Worm (Caenorhabditis elegans) whole organism, young adult: ENCODE measurements around the gene Y48E1C.4.

Experiments used
- B0019.2 ChIP-seq: fragments of 200-800 bp; sonication (Bioruptor generic); conservative IDR thresholded peaks from 2 replicates; pipeline ENCODE4 v1.3.6; 2022; ENCODE audit warnings: missing genetic modification reagents, missing genetic modification characterization, missing compliant biosample characterization
- F10E7.11 ChIP-seq: sonication (generic microtip); optimal IDR thresholded peaks from 2 replicates; lab custom pipeline; 2017; ENCODE audit warnings: mild to moderate bottlenecking, missing genetic modification characterization, moderate library complexity, missing compliant biosample characterization
- F23B12.7 ChIP-seq: sonication (generic microtip); optimal IDR thresholded peaks from 2 replicates; lab custom pipeline; 2017; ENCODE audit warnings: missing genetic modification characterization, mild to moderate bottlenecking, missing compliant biosample characterization, antibody characterized with exemption, moderate library complexity; ENCODE audit not compliant: insufficient read depth
- F37B4.10 ChIP-seq: fragments of 200-800 bp; sonication (Bioruptor generic); IDR thresholded peaks from 2 replicates; pipeline ENCODE4 v1.3.6; 2022; ENCODE audit warnings: missing genetic modification characterization, missing compliant biosample characterization
- F39B2.1 ChIP-seq: fragments of 200-800 bp; sonication (Bioruptor generic); IDR thresholded peaks from 2 replicates; pipeline ENCODE4 v1.3.6; 2022; ENCODE audit warnings: missing genetic modification reagents, missing genetic modification characterization, missing compliant biosample characterization
- F49E8.2 ChIP-seq: sonication (generic microtip); optimal IDR thresholded peaks from 3 replicates; lab custom pipeline; 2017; ENCODE audit warnings: missing genetic modification characterization, mild to moderate bottlenecking, missing compliant biosample characterization, antibody characterized with exemption, moderate library complexity; ENCODE audit not compliant: insufficient read depth
- Y53G8AR.9 ChIP-seq: fragments of 200-800 bp; sonication (Bioruptor generic); conservative IDR thresholded peaks from 2 replicates; pipeline ENCODE4 v1.3.6; 2022; ENCODE audit warnings: missing genetic modification reagents, missing genetic modification characterization, missing compliant biosample characterization
- Y95B8A.8 ChIP-seq: fragments of 200-800 bp; sonication (Bioruptor generic); IDR thresholded peaks from 2 replicates; pipeline ENCODE4 v1.3.6; 2022; ENCODE audit warnings: missing genetic modification reagents, missing genetic modification characterization, missing compliant biosample characterization
- aptf-3 ChIP-seq: fragments of 200-800 bp; sonication (Bioruptor generic); IDR thresholded peaks from 2 replicates; pipeline ENCODE4 v1.3.6; 2022; ENCODE audit warnings: missing genetic modification characterization, missing compliant biosample characterization
- cebp-1 ChIP-seq, 2 experiments: fragments of 200-800 bp in 1 of 2; sonication (Bioruptor generic) in 1 of 2; sonication (generic microtip) in 1 of 2; IDR thresholded peaks in 1 of 2; optimal IDR thresholded peaks in 1 of 2; 2 replicates each; pipeline versions ENCODE4 v1.3.6 to Lab custom; 2017 to 2022; ENCODE audit warnings: missing compliant biosample characterization in 2 of 2, missing genetic modification characterization in 2 of 2, mild to moderate bottlenecking in 1 of 2, missing genetic modification reagents in 1 of 2, moderate library complexity in 1 of 2
- ceh-100 ChIP-seq: fragments of 200-800 bp; sonication (Bioruptor generic); IDR thresholded peaks from 2 replicates; pipeline ENCODE4 v1.3.6; 2022; ENCODE audit warnings: missing genetic modification reagents, missing genetic modification characterization, missing compliant biosample characterization
- ceh-40 ChIP-seq: fragments of 200-800 bp; sonication (Bioruptor generic); IDR thresholded peaks from 2 replicates; pipeline ENCODE4 v1.3.6; 2022; ENCODE audit warnings: missing genetic modification characterization, missing compliant biosample characterization
- ceh-79 ChIP-seq: sonication (generic microtip); optimal IDR thresholded peaks from 2 replicates; lab custom pipeline; 2017; ENCODE audit warnings: mild to moderate bottlenecking, missing genetic modification characterization, missing compliant biosample characterization
- ceh-91 ChIP-seq: fragments of 200-800 bp; sonication (Bioruptor generic); IDR thresholded peaks from 2 replicates; pipeline ENCODE4 v1.3.6; 2022; ENCODE audit warnings: missing genetic modification reagents, missing genetic modification characterization, missing compliant biosample characterization
- chd-7 ChIP-seq: sonication (generic microtip); optimal IDR thresholded peaks from 2 replicates; lab custom pipeline; 2016; ENCODE audit warnings: mild to moderate bottlenecking, missing genetic modification characterization, moderate library complexity, missing compliant biosample characterization
- dox-1 ChIP-seq: fragments of 200-800 bp; sonication (Bioruptor generic); IDR thresholded peaks from 2 replicates; pipeline ENCODE4 v1.3.6; 2022; ENCODE audit warnings: missing genetic modification reagents, missing genetic modification characterization, missing compliant biosample characterization
- efl-1 ChIP-seq: fragments of 150-350 bp; optimal IDR thresholded peaks from 2 replicates; lab custom pipeline; 2014; ENCODE audit warnings: missing biosample characterization, missing genetic modification reagents, missing genetic modification characterization
- egl-44 ChIP-seq: fragments of 200-800 bp; sonication (Bioruptor generic); IDR thresholded peaks from 2 replicates; pipeline ENCODE4 v1.3.6; 2022; ENCODE audit warnings: missing genetic modification reagents, missing genetic modification characterization, missing compliant biosample characterization
- egrh-3 ChIP-seq: fragments of 200-800 bp; sonication (Bioruptor generic); IDR thresholded peaks from 2 replicates; pipeline ENCODE4 v1.3.6; 2022; ENCODE audit warnings: missing genetic modification reagents, missing genetic modification characterization, missing compliant biosample characterization
- fkh-3 ChIP-seq: sonication (generic microtip); optimal IDR thresholded peaks from 2 replicates; lab custom pipeline; 2016; ENCODE audit warnings: mild to moderate bottlenecking, missing genetic modification characterization, missing compliant biosample characterization
- hlh-12 ChIP-seq: sonication (generic microtip); optimal IDR thresholded peaks from 2 replicates; lab custom pipeline; 2016; ENCODE audit warnings: missing genetic modification characterization, missing compliant biosample characterization
- hlh-26 ChIP-seq: fragments of 200-800 bp; sonication (Bioruptor generic); conservative IDR thresholded peaks from 2 replicates; pipeline ENCODE4 v1.3.6; 2022; ENCODE audit warnings: missing genetic modification reagents, missing genetic modification characterization, missing compliant biosample characterization
- hmg-1.2 ChIP-seq: fragments of 200-800 bp; sonication (Bioruptor generic); IDR thresholded peaks from 2 replicates; pipeline ENCODE4 v1.3.6; 2022; ENCODE audit warnings: missing genetic modification reagents, missing genetic modification characterization, missing compliant biosample characterization
- hsf-1 ChIP-seq: fragments of 200-800 bp; sonication (Bioruptor generic); IDR thresholded peaks from 2 replicates; pipeline ENCODE4 v1.3.6; 2022; ENCODE audit warnings: missing genetic modification reagents, missing genetic modification characterization, missing compliant biosample characterization
- let-526 ChIP-seq: fragments of 200-800 bp; sonication (Bioruptor generic); IDR thresholded peaks from 2 replicates; pipeline ENCODE4 v1.3.6; 2022; ENCODE audit warnings: missing genetic modification reagents, missing genetic modification characterization, missing compliant biosample characterization
- lin-26 ChIP-seq: fragments of 200-800 bp; sonication (Bioruptor generic); IDR thresholded peaks from 2 replicates; pipeline ENCODE4 v1.3.6; 2022; ENCODE audit warnings: missing genetic modification reagents, missing genetic modification characterization, missing compliant biosample characterization
- lin-35 ChIP-seq, 3 experiments: fragments of 150-350 bp in 2 of 3; sonication (generic microtip) in 1 of 3; optimal IDR thresholded peaks; 2 replicates each; lab custom pipeline; 2014 to 2018; ENCODE audit warnings: missing biosample characterization in 3 of 3, missing genetic modification characterization in 3 of 3, missing genetic modification reagents in 3 of 3
- lin-54 ChIP-seq: fragments of 200-800 bp; sonication (Bioruptor generic); optimal IDR thresholded peaks from 2 replicates; lab custom pipeline; 2018; ENCODE audit warnings: mild to moderate bottlenecking, missing genetic modification characterization, missing compliant biosample characterization
- madf-3 ChIP-seq: fragments of 200-800 bp; sonication (Bioruptor generic); IDR thresholded peaks from 2 replicates; pipeline ENCODE4 v1.3.6; 2022; ENCODE audit warnings: missing genetic modification reagents, missing genetic modification characterization, missing compliant biosample characterization
- madf-6 ChIP-seq: fragments of 200-800 bp; sonication (Bioruptor generic); IDR thresholded peaks from 2 replicates; pipeline ENCODE4 v1.3.6; 2022; ENCODE audit warnings: missing genetic modification reagents, missing genetic modification characterization, missing compliant biosample characterization
- nfya-1 ChIP-seq: sonication (generic microtip); optimal IDR thresholded peaks from 2 replicates; lab custom pipeline; 2017; ENCODE audit warnings: antibody characterized with exemption, missing compliant biosample characterization, missing genetic modification characterization, borderline replicate concordance; ENCODE audit not compliant: insufficient read depth
- nhr-179 ChIP-seq: sonication (generic microtip); optimal IDR thresholded peaks from 2 replicates; lab custom pipeline; 2016; ENCODE audit warnings: mild to moderate bottlenecking, missing genetic modification characterization, missing compliant biosample characterization
- nhr-80 ChIP-seq: sonication (generic microtip); optimal IDR thresholded peaks from 2 replicates; lab custom pipeline; 2016; ENCODE audit warnings: missing genetic modification characterization, missing compliant biosample characterization
- nhr-90 ChIP-seq: sonication (generic microtip); optimal IDR thresholded peaks from 2 replicates; lab custom pipeline; 2016; ENCODE audit warnings: missing genotype, mild to moderate bottlenecking, missing genetic modification characterization, missing compliant biosample characterization
- rcor-1 ChIP-seq: fragments of 200-800 bp; sonication (Bioruptor generic); IDR thresholded peaks from 2 replicates; pipeline ENCODE4 v1.3.6; 2022; ENCODE audit warnings: missing genetic modification reagents, missing genetic modification characterization, missing compliant biosample characterization
- rec-8 ChIP-seq, 2 experiments: sonication (generic microtip); optimal IDR thresholded peaks; 2 replicates each; lab custom pipeline; 2016; ENCODE audit warnings: mild to moderate bottlenecking in 2 of 2, missing genetic modification characterization in 2 of 2, missing genetic modification reagents in 2 of 2, missing genotype in 2 of 2, missing biosample characterization in 1 of 2, missing compliant biosample characterization in 1 of 2, moderate library complexity in 1 of 2
- sea-2 ChIP-seq: fragments of 200-800 bp; sonication (Bioruptor generic); IDR thresholded peaks from 2 replicates; pipeline ENCODE4 v1.3.6; 2022; ENCODE audit warnings: missing genetic modification characterization, missing compliant biosample characterization
- snpc-1.3 ChIP-seq: sonication (generic microtip); optimal IDR thresholded peaks from 2 replicates; lab custom pipeline; 2017; ENCODE audit warnings: missing genetic modification characterization, mild to moderate bottlenecking, missing compliant biosample characterization, antibody characterized with exemption, moderate library complexity, missing genotype, missing genetic modification reagents; ENCODE audit not compliant: insufficient read depth
- snpc-3.4 ChIP-seq: sonication (generic microtip); optimal IDR thresholded peaks from 2 replicates; lab custom pipeline; 2017; ENCODE audit warnings: missing genetic modification characterization, mild to moderate bottlenecking, missing compliant biosample characterization, antibody characterized with exemption, moderate library complexity, missing genotype, missing genetic modification reagents
- tbp1 ChIP-seq: fragments of 200-800 bp; sonication (Bioruptor generic); optimal IDR thresholded peaks from 2 replicates; lab custom pipeline; 2018; ENCODE audit warnings: mild to moderate bottlenecking, missing genetic modification characterization, missing compliant biosample characterization
- xnd-1 ChIP-seq: sonication (generic microtip); optimal IDR thresholded peaks from 2 replicates; lab custom pipeline; 2016; ENCODE audit warnings: missing genotype, missing genetic modification reagents, missing genetic modification characterization, missing compliant biosample characterization
- zfh-2 ChIP-seq: fragments of 200-800 bp; sonication (Bioruptor generic); conservative IDR thresholded peaks from 2 replicates; pipeline ENCODE4 v1.3.6; 2022; ENCODE audit warnings: missing genetic modification reagents, missing genetic modification characterization, missing compliant biosample characterization
- ztf-18 ChIP-seq: sonication (generic microtip); optimal IDR thresholded peaks from 2 replicates; lab custom pipeline; 2016; ENCODE audit warnings: missing genotype, mild to moderate bottlenecking, missing genetic modification characterization, missing compliant biosample characterization
- ztf-22 ChIP-seq: fragments of 200-800 bp; sonication (Bioruptor generic); optimal IDR thresholded peaks from 2 replicates; lab custom pipeline; 2018; ENCODE audit warnings: mild to moderate bottlenecking, missing genetic modification characterization, moderate library complexity, missing compliant biosample characterization
- ztf-25 ChIP-seq: fragments of 200-800 bp; sonication (Bioruptor generic); IDR thresholded peaks from 2 replicates; pipeline ENCODE4 v1.3.6; 2022; ENCODE audit warnings: missing genetic modification reagents, missing genetic modification characterization, missing compliant biosample characterization
- ztf-6 ChIP-seq: fragments of 200-800 bp; sonication (Bioruptor generic); IDR thresholded peaks from 2 replicates; pipeline ENCODE4 v1.3.6; 2022; ENCODE audit warnings: missing genetic modification reagents, missing genetic modification characterization, missing compliant biosample characterization

The Y48E1C.4 gene

ce11 chrII:13451321-13451720 is 14.7 kb upstream of the Y48E1C.4 start:
- TF ChIP-seq ztf-18 (tag; lab: Kevin White, UChicago) (no peak), F23B12.7 (tag; lab: Kevin White, UChicago) (no peak), F37B4.10 (GFP tag; lab: Robert Waterston, UW) (no peak), rcor-1 (GFP tag; lab: Robert Waterston, UW) (no peak), egrh-3 (GFP tag; lab: Robert Waterston, UW) (peak; percentile 75; the same call in 1 of the 2 replicates), hlh-26 (no peak), nhr-90 (tag; lab: Kevin White, UChicago) (no peak), snpc-3.4 (tag; lab: Kevin White, UChicago) (no peak), ceh-79 (tag; lab: Kevin White, UChicago) (no peak), zfh-2 (GFP tag; lab: Robert Waterston, UW) (peak; percentile 88), Y53G8AR.9 (no peak), lin-54 (GFP tag; lab: Kevin White, UChicago) (no peak), Y95B8A.8 (no peak), fkh-3 (no peak)

ce11 chrII:13447668-13448067 is 11.0 kb upstream of the Y48E1C.4 start:
- no peak for TF ChIP-seq F39B2.1 (GFP tag; lab: Robert Waterston, UW)
- TF ChIP-seq nhr-90 (tag; lab: Kevin White, UChicago), result no peak
- TF ChIP-seq let-526 (GFP tag; lab: Robert Waterston, UW), result no peak
- TF ChIP-seq madf-6 (GFP tag; lab: Robert Waterston, UW), result no peak
- no peak for TF ChIP-seq aptf-3 (GFP tag; lab: Robert Waterston, UW)
- TF ChIP-seq nfya-1, result no peak
- peak in 1 of 3 experiments; percentile 37 for TF ChIP-seq lin-35 (GFP tag; optimal IDR thresholded peaks at IDR 0.05; lab: Kevin White, UChicago)
- TF ChIP-seq ztf-6, result no peak
- no peak for TF ChIP-seq ceh-40 (GFP tag; lab: Robert Waterston, UW)
- no peak for TF ChIP-seq fkh-3
- no peak for TF ChIP-seq hlh-12 (tag; lab: Kevin White, UChicago)
- no peak for TF ChIP-seq chd-7 (tag; lab: Kevin White, UChicago)
- no peak for TF ChIP-seq madf-3
- no peak for TF ChIP-seq ztf-25 (GFP tag; lab: Robert Waterston, UW)
- TF ChIP-seq nhr-179 (tag; lab: Kevin White, UChicago), result no peak
- TF ChIP-seq ztf-22, result no peak
- no peak for TF ChIP-seq snpc-3.4 (tag; lab: Kevin White, UChicago)
- TF ChIP-seq F49E8.2 (tag; lab: Kevin White, UChicago), result no peak
- TF ChIP-seq nhr-80, result peak; percentile 70
- TF ChIP-seq snpc-1.3 (tag; lab: Kevin White, UChicago), result no peak
- no peak for TF ChIP-seq hlh-26
- TF ChIP-seq xnd-1 (tag; lab: Kevin White, UChicago), result no peak
- peak; percentile 67 for TF ChIP-seq F23B12.7 (tag; lab: Kevin White, UChicago)
- TF ChIP-seq dox-1 (GFP tag; lab: Robert Waterston, UW), result no peak; the same call in 1 of the 2 replicates
- TF ChIP-seq ceh-100, result 0 out of 2 replicates have a peak, but pooled peaks have one; percentile 16
- TF ChIP-seq tbp1 (GFP tag; lab: Kevin White, UChicago), result peak; percentile 28
- no peak for TF ChIP-seq hsf-1 (GFP tag; lab: Robert Waterston, UW)
- no peak for TF ChIP-seq sea-2 (GFP tag; lab: Robert Waterston, UW)
- TF ChIP-seq B0019.2, result no peak
- TF ChIP-seq efl-1 (GFP tag; lab: Kevin White, UChicago), result no peak
- TF ChIP-seq ceh-91 (GFP tag; lab: Robert Waterston, UW), result no peak
- no peak for TF ChIP-seq egl-44 (GFP tag; lab: Robert Waterston, UW)
- no peak for TF ChIP-seq lin-26 (GFP tag; lab: Robert Waterston, UW)
- no peak for TF ChIP-seq F10E7.11 (tag; lab: Kevin White, UChicago)
- TF ChIP-seq hmg-1.2 (GFP tag; lab: Robert Waterston, UW), result peak; percentile 65
- TF ChIP-seq zfh-2 (GFP tag; lab: Robert Waterston, UW), result no peak
- TF ChIP-seq rec-8 (tag; optimal IDR thresholded peaks at IDR 0.05; lab: Kevin White, UChicago), result no peak
- peak; percentile 81 for TF ChIP-seq cebp-1 (GFP tag; IDR thresholded peaks at IDR 0.05; lab: Robert Waterston, UW)
- peak; percentile 92 for TF ChIP-seq cebp-1 (tag; optimal IDR thresholded peaks at IDR 0.05; lab: Kevin White, UChicago)
